Worm (Caenorhabditis elegans) whole organism, young adult: ENCODE results near the gene try-5.

Experiments
- F55B11.4 ChIP-seq: sonication (generic microtip); optimal IDR thresholded peaks from 2 replicates; lab custom pipeline; 2016; ENCODE audit warnings: missing compliant biosample characterization, missing genetic modification characterization, borderline replicate concordance; ENCODE audit not compliant: insufficient read depth
- Y53F4B.3 ChIP-seq: fragments of 200-800 bp; sonication (Bioruptor generic); IDR thresholded peaks from 2 replicates; pipeline ENCODE4 v1.3.6; 2022; ENCODE audit warnings: missing genetic modification reagents, missing genetic modification characterization, missing compliant biosample characterization
- cebp-1 ChIP-seq, 2 experiments: fragments of 200-800 bp in 1 of 2; sonication (Bioruptor generic) in 1 of 2; sonication (generic microtip) in 1 of 2; IDR thresholded peaks in 1 of 2; optimal IDR thresholded peaks in 1 of 2; 2 replicates each; pipeline versions ENCODE4 v1.3.6 to Lab custom; 2017 to 2022; ENCODE audit warnings: missing compliant biosample characterization in 2 of 2, missing genetic modification characterization in 2 of 2, mild to moderate bottlenecking in 1 of 2, missing genetic modification reagents in 1 of 2, moderate library complexity in 1 of 2
- rpc-1 ChIP-seq, 2 experiments: fragments of 150-350 bp in 1 of 2; sonication (generic microtip) in 1 of 2; optimal IDR thresholded peaks; 2 replicates each; lab custom pipeline; 2014 to 2018; ENCODE audit warnings: missing biosample characterization in 1 of 2, missing genetic modification characterization in 1 of 2, missing genetic modification reagents in 1 of 2, missing genotype in 1 of 2

try-5 gene

ce11 chrV:9394938-9395639 lies 48.2 kb downstream of the try-5 start:
- TF ChIP-seq cebp-1 (GFP tag; IDR thresholded peaks at IDR 0.05; lab: Robert Waterston, UW) (no peak), cebp-1 (tag; optimal IDR thresholded peaks at IDR 0.05; lab: Kevin White, UChicago) (peak; percentile 41), F55B11.4 (tag; lab: Kevin White, UChicago) (no peak), Y53F4B.3 (GFP tag; lab: Robert Waterston, UW) (no peak), rpc-1 (optimal IDR thresholded peaks at IDR 0.05; lab: Kevin White, UChicago) (no peak), rpc-1 (tag; optimal IDR thresholded peaks at IDR 0.05; lab: Kevin White, UChicago) (no peak)
